Worm (Caenorhabditis elegans): ENCODE measurements around the gene cest-1.1.
"Not testable (repeated sequence)": the region's sequence is repeated elsewhere in the genome, so short reads cannot be mapped to it uniquely, and the experiment has no call there.

Gene cest-1.1

DNA sequence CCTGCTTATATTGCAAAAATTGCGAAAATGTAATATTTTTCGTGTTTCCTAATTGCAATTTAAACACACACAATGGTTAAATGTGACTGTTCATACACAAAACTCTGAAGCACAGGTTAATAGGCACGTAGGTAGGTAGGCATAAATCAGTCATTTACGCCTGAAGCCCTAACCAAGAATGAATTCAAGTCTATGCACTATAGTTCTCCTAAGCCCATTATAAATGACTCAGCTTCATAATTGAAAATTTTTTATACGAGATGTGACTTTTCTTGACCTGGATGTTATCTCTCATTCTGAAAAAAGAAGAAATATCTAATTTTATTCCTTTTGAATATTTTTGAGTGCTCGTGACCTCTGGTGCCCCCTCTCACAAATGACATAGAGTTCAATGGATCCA, 24.7 kb downstream of the cest-1.1 start:
- no peak for TF ChIP-seq tra-4 (tag; optimal IDR thresholded peaks at IDR 0.05)
- no peak for TF ChIP-seq scrt-1 (GFP tag; IDR thresholded peaks at IDR 0.05)
- no peak for TF ChIP-seq hmbx-1 (tag; optimal IDR thresholded peaks at IDR 0.05)
- no peak for TF ChIP-seq ceh-36 (tag; optimal IDR thresholded peaks at IDR 0.05)
- TF ChIP-seq flt-1 (GFP tag; IDR thresholded peaks at IDR 0.05): no peak
- no peak for TF ChIP-seq hmg-4 (GFP tag; optimal IDR thresholded peaks at IDR 0.05)
- no peak for TF ChIP-seq pes-1 (GFP tag; IDR thresholded peaks at IDR 0.05)
- no peak for TF ChIP-seq tbx-11 (GFP tag; IDR thresholded peaks at IDR 0.05)
- no peak for TF ChIP-seq B0310.2 (tag; optimal IDR thresholded peaks at IDR 0.05)
- no peak for TF ChIP-seq sea-1 (GFP tag; conservative IDR thresholded peaks at IDR 0.05)
- no peak for TF ChIP-seq ets-7 (tag; optimal IDR thresholded peaks at IDR 0.05)
- no peak for TF ChIP-seq aly-1 (tag; optimal IDR thresholded peaks at IDR 0.05)

DNA sequence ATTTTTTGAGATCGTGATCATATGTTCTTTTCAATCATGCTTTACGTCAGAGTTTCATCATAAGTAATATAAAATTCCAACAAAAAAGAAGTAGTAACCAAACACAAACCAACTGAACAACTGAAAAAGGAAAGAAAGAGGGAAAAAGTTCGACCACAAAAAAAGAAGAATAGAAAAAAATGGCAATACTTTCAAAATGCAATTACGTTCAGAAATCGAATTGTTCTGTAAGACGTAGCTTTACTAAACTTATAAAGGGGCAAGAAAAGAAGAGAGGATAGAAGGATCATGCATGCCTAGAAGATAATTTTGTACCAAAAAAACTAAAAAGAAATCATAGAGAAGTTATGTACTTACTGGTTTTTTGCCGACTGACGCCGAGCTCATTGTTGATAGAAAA, 25.8 kb downstream of the cest-1.1 start:
- TF ChIP-seq tbx-11 (GFP tag; IDR thresholded peaks at IDR 0.05): no peak
- no peak for TF ChIP-seq ceh-36 (tag; optimal IDR thresholded peaks at IDR 0.05)
- no peak for TF ChIP-seq ets-7 (tag; optimal IDR thresholded peaks at IDR 0.05)
- no peak for TF ChIP-seq hnd-1 (tag; optimal IDR thresholded peaks at IDR 0.05)
- no peak for TF ChIP-seq sea-1 (GFP tag; conservative IDR thresholded peaks at IDR 0.05)
- TF ChIP-seq tra-4 (tag; optimal IDR thresholded peaks at IDR 0.05): no peak
- no peak for TF ChIP-seq hmg-4 (GFP tag; optimal IDR thresholded peaks at IDR 0.05)
- no peak for TF ChIP-seq aly-1 (tag; optimal IDR thresholded peaks at IDR 0.05)
- no peak for TF ChIP-seq scrt-1 (GFP tag; IDR thresholded peaks at IDR 0.05)
- TF ChIP-seq flt-1 (GFP tag; IDR thresholded peaks at IDR 0.05): no peak

ce11 chrV:14139252-14140100, 27.1 kb downstream of the cest-1.1 start:
- TF ChIP-seq aly-1 (tag; optimal IDR thresholded peaks at IDR 0.05): no peak
- TF ChIP-seq sea-1 (GFP tag; conservative IDR thresholded peaks at IDR 0.05): no peak
- TF ChIP-seq hmg-4 (GFP tag; optimal IDR thresholded peaks at IDR 0.05): peak; percentile 69
- no peak for TF ChIP-seq ama-1 (optimal IDR thresholded peaks at IDR 0.05)
- TF ChIP-seq F13C5.2 (tag; optimal IDR thresholded peaks at IDR 0.05): peak; percentile 34
- no peak for TF ChIP-seq flt-1 (GFP tag; IDR thresholded peaks at IDR 0.05)
- TF ChIP-seq ets-7 (tag; optimal IDR thresholded peaks at IDR 0.05): no peak
- TF ChIP-seq tra-4 (tag; optimal IDR thresholded peaks at IDR 0.05): no peak
- no peak for TF ChIP-seq scrt-1 (GFP tag; IDR thresholded peaks at IDR 0.05)
- no peak for TF ChIP-seq ceh-13 (GFP tag; optimal IDR thresholded peaks at IDR 0.05)
- TF ChIP-seq ceh-36 (tag; optimal IDR thresholded peaks at IDR 0.05): no peak

ce11 chrV:14137766-14138165, 28.8 kb downstream of the cest-1.1 start, which contains the start of gene AH10.4:
Gene AH10.4 (minus strand): TSS chrV:14137866.
- TF ChIP-seq ceh-13 (GFP tag; optimal IDR thresholded peaks at IDR 0.05); tra-4 (tag; optimal IDR thresholded peaks at IDR 0.05); hmbx-1 (tag; optimal IDR thresholded peaks at IDR 0.05): not testable (repeated sequence)

ce11 chrV:14136152-14136551, 30.4 kb downstream of the cest-1.1 start:
- TF ChIP-seq hmg-4 (GFP tag; optimal IDR thresholded peaks at IDR 0.05) (peak; percentile 26), ets-7 (tag; optimal IDR thresholded peaks at IDR 0.05) (no peak), ceh-36 (tag; optimal IDR thresholded peaks at IDR 0.05) (peak; percentile 42)

DNA sequence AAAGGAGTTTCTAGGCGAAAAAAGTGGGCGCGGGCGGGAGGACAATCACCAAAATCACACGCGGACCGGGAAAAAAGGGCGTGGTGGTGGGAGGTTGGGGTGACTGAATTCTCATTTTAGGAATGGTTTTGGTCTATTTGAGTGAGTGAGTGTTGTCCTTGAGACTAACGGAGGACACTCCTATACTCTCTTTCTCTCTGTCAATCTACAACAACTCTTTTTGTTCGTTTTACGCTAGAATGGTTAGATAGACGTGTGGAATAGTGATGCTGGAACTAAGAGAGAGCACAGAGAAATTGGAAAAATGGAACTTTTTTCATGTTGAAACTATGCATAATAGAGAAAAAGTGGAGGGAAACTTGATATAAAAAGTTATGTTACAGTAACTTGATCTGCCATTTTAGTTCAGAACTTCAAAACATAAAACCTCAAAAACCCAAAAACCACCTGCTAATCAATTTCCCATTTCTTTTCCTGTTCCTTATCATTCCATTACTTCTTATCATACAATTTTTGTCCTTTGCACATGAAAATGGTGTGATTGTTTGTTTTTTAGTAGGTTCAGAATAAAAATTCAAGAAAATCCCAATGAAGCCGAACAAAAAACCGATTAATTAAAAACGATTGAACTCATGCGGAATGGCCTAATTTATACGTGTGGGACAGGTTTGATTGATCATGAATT, 31.6 kb downstream of the cest-1.1 start:
- TF ChIP-seq hmbx-1 (tag; optimal IDR thresholded peaks at IDR 0.05) (no peak), hnd-1 (tag; optimal IDR thresholded peaks at IDR 0.05) (no peak), F13C5.2 (tag; optimal IDR thresholded peaks at IDR 0.05) (no peak), ets-7 (tag; optimal IDR thresholded peaks at IDR 0.05) (no peak), tbx-37 (GFP tag; conservative IDR thresholded peaks at IDR 0.05) (no peak), ceh-13 (GFP tag; optimal IDR thresholded peaks at IDR 0.05) (no peak), aly-1 (tag; optimal IDR thresholded peaks at IDR 0.05) (no peak), scrt-1 (GFP tag; IDR thresholded peaks at IDR 0.05) (no peak), hmg-4 (GFP tag; optimal IDR thresholded peaks at IDR 0.05) (no peak), tbx-11 (GFP tag; IDR thresholded peaks at IDR 0.05) (no peak), pes-1 (GFP tag; IDR thresholded peaks at IDR 0.05) (no peak), tra-4 (tag; optimal IDR thresholded peaks at IDR 0.05) (no peak), B0310.2 (tag; optimal IDR thresholded peaks at IDR 0.05) (no peak), ceh-36 (tag; optimal IDR thresholded peaks at IDR 0.05) (no peak)

ce11 chrV:14133002-14133763, 33.3 kb downstream of the cest-1.1 start:
- TF ChIP-seq ets-7 (tag; optimal IDR thresholded peaks at IDR 0.05) (no peak), ceh-13 (GFP tag; optimal IDR thresholded peaks at IDR 0.05) (no peak), tbx-11 (GFP tag; IDR thresholded peaks at IDR 0.05) (no peak), hmbx-1 (tag; optimal IDR thresholded peaks at IDR 0.05) (no peak), hmg-4 (GFP tag; optimal IDR thresholded peaks at IDR 0.05) (no peak), B0310.2 (tag; optimal IDR thresholded peaks at IDR 0.05) (no peak), tra-4 (tag; optimal IDR thresholded peaks at IDR 0.05) (no peak), ama-1 (optimal IDR thresholded peaks at IDR 0.05) (no peak), hnd-1 (tag; optimal IDR thresholded peaks at IDR 0.05) (no peak), flt-1 (GFP tag; IDR thresholded peaks at IDR 0.05) (no peak), scrt-1 (GFP tag; IDR thresholded peaks at IDR 0.05) (no peak), tbx-37 (GFP tag; conservative IDR thresholded peaks at IDR 0.05) (no peak), ceh-36 (tag; optimal IDR thresholded peaks at IDR 0.05) (no peak), aly-1 (tag; optimal IDR thresholded peaks at IDR 0.05) (no peak), F13C5.2 (tag; optimal IDR thresholded peaks at IDR 0.05) (no peak), pes-1 (GFP tag; IDR thresholded peaks at IDR 0.05) (no peak), sea-1 (GFP tag; conservative IDR thresholded peaks at IDR 0.05) (no peak)

Data from whole organism, early embryonic.